Fruit fly (Drosophila melanogaster) whole organism, embryonic: ENCODE data around the gene Pxn.

Source experiments
- CG11093 ChIP-seq: fragments of 200-800 bp; sonication (Bioruptor generic); IDR thresholded peaks from 3 replicates; pipeline ENCODE4 v1.3.6; 2022; ENCODE audit warnings: missing biosample characterization, missing genetic modification characterization
- CG11398 ChIP-seq: fragments of 200-800 bp; sonication (Bioruptor generic); optimal IDR thresholded peaks from 2 replicates; lab custom pipeline; 2016; ENCODE audit warnings: missing biosample characterization, missing genetic modification characterization
- CG17385 ChIP-seq: fragments of 200-800 bp; sonication (Bioruptor generic); optimal IDR thresholded peaks from 3 replicates; lab custom pipeline; 2018; ENCODE audit warnings: missing biosample characterization, mild to moderate bottlenecking, missing genetic modification characterization
- CG2116 ChIP-seq: fragments of 200-800 bp; sonication (Bioruptor generic); optimal IDR thresholded peaks from 3 replicates; lab custom pipeline; 2018; ENCODE audit warnings: missing biosample characterization, mild to moderate bottlenecking, missing genetic modification characterization
- CG7839 ChIP-seq: fragments of 200-800 bp; sonication (Bioruptor generic); optimal IDR thresholded peaks from 3 replicates; lab custom pipeline; 2018; ENCODE audit warnings: missing biosample characterization, mild to moderate bottlenecking, missing genetic modification characterization, moderate library complexity
- HmgD ChIP-seq: fragments of 200-800 bp; sonication (Bioruptor generic); optimal IDR thresholded peaks from 3 replicates; lab custom pipeline; 2016; ENCODE audit warnings: missing biosample characterization, missing genetic modification characterization
- Optix ChIP-seq: fragments of 200-800 bp; sonication (Bioruptor generic); IDR thresholded peaks from 3 replicates; pipeline ENCODE4 v1.3.6; 2022; ENCODE audit warnings: missing biosample characterization, missing genetic modification characterization
- abd-A ChIP-seq: fragments of 200-800 bp; sonication (Bioruptor generic); optimal IDR thresholded peaks from 3 replicates; lab custom pipeline; 2019; ENCODE audit warnings: missing biosample characterization, mild to moderate bottlenecking, missing genetic modification characterization, moderate library complexity
- ken ChIP-seq: fragments of 200-800 bp; sonication (Bioruptor generic); IDR thresholded peaks from 3 replicates; pipeline ENCODE4 v1.3.6; 2022; ENCODE audit warnings: missing biosample characterization, missing genetic modification characterization
- otp ChIP-seq: fragments of 200-800 bp; sonication (Bioruptor generic); IDR thresholded peaks from 3 replicates; pipeline ENCODE4, ENCODE4 v1.3.6; 2022; ENCODE audit warnings: missing biosample characterization, missing genetic modification characterization
- pan ChIP-seq, 4 experiments: fragments of >200 bp in 3 of 4; fragments of 200-800 bp in 1 of 4; sonication (Bioruptor generic) in 1 of 4; optimal IDR thresholded peaks in 3 of 4; IDR thresholded peaks in 1 of 4; 2 replicates each; pipeline versions ENCODE4 v1.3.6 to Lab custom; 2017 to 2022; ENCODE audit warnings: missing biosample characterization in 2 of 4, missing genetic modification characterization in 2 of 4, mixed read lengths in 1 of 4
- rib ChIP-seq: fragments of 200-800 bp; sonication (Bioruptor generic); IDR thresholded peaks from 2 replicates; pipeline ENCODE4 v1.3.6; 2022; ENCODE audit warnings: missing biosample characterization, missing genetic modification characterization
- so ChIP-seq: fragments of 200-800 bp; sonication (Bioruptor generic); IDR thresholded peaks from 3 replicates; pipeline ENCODE4 v1.3.6; 2022; ENCODE audit warnings: missing biosample characterization, missing genetic modification characterization
- tgo ChIP-seq: fragments of 200-800 bp; sonication (Bioruptor generic); IDR thresholded peaks from 3 replicates; pipeline ENCODE4 v1.3.6; 2022; ENCODE audit warnings: missing biosample characterization, missing genetic modification characterization

- peak; percentile 80 for TF ChIP-seq CG17385 (GFP tag; lab: Kevin White, UChicago)
- no peak for TF ChIP-seq pan (optimal IDR thresholded peaks at IDR 0.05; lab: Kevin White, UChicago)
- peak in 1 of 2 experiments; percentile 71 for TF ChIP-seq pan (GFP tag; optimal IDR thresholded peaks at IDR 0.05 in 1 of 2, IDR thresholded peaks at IDR 0.05 in 1 of 2)
- peak; percentile 64 for TF ChIP-seq CG11093 (GFP tag; lab: Robert Waterston, UW)
- 0 out of 3 replicates have a peak, but pooled peaks have one; percentile 22 for TF ChIP-seq otp
- TF ChIP-seq CG7839 (tag; lab: Kevin White, UChicago) = peak; percentile 80
- TF ChIP-seq tgo (GFP tag; lab: Robert Waterston, UW) = no peak; the same call in 2 of the 3 replicates
- TF ChIP-seq HmgD = peak; percentile 10
- TF ChIP-seq rib = peak; percentile 25; the same call in 1 of the 2 replicates
- TF ChIP-seq CG11398 (GFP tag; lab: Kevin White, UChicago) = no peak
- peak; percentile 61; the same call in 1 of the 3 replicates for TF ChIP-seq so (GFP tag; lab: Robert Waterston, UW)
- peak; percentile 52; the same call in 1 of the 3 replicates for TF ChIP-seq ken (GFP tag; lab: Robert Waterston, UW)
- peak; percentile 43 for TF ChIP-seq CG2116 (GFP tag; lab: Kevin White, UChicago)
- TF ChIP-seq abd-A (tag; lab: Kevin White, UChicago) = no peak
- no peak for TF ChIP-seq Optix (GFP tag; lab: Robert Waterston, UW)
Measured at dm6 chr3L:2589911-2590763, 39.7 kb downstream of the Pxn start.
